Fruit fly (Drosophila melanogaster) S2 (cell line): Measurements from ENCODE around the gene Cpr97Ea.

ENCODE experiments used
- CG8478 ChIP-seq: fragments of >200 bp; optimal IDR thresholded peaks from 2 replicates; lab custom pipeline; 2018
- CTCF ChIP-seq, 2 experiments: fragments of >200 bp; optimal IDR thresholded peaks; 2 replicates each; lab custom pipeline; 2018

dm6 chr3R:27070906-27071498 is 16.6 kb downstream of the Cpr97Ea start:
- TF ChIP-seq CTCF (optimal IDR thresholded peaks at IDR 0.05; lab: Kevin White, UChicago) (no peak), CG8478 (lab: Kevin White, UChicago) (no peak)
